Fruit fly (Drosophila melanogaster) whole organism, embryonic: ENCODE measurements around the gene CG32454.
A peak's percentile ranks its signal among the peaks of the same experiment; 100 is the strongest.

Source experiments
- BtbVII ChIP-seq: fragments of 200-800 bp; sonication (Bioruptor generic); optimal IDR thresholded peaks from 3 replicates; lab custom pipeline; 2017; ENCODE audit warnings: missing biosample characterization, mild to moderate bottlenecking, missing genetic modification characterization
- C15 ChIP-seq: fragments of 200-800 bp; sonication (Bioruptor generic); IDR thresholded peaks from 3 replicates; pipeline ENCODE4 v1.3.6; 2022; ENCODE audit warnings: missing biosample characterization, missing genetic modification characterization
- CG1024 ChIP-seq: fragments of 200-800 bp; sonication (Bioruptor generic); IDR thresholded peaks from 2 replicates; pipeline ENCODE4 v1.3.6; 2022; ENCODE audit warnings: missing biosample characterization, missing genetic modification characterization
- CG10267 ChIP-seq: fragments of 200-800 bp; sonication (Bioruptor generic); optimal IDR thresholded peaks from 2 replicates; lab custom pipeline; 2018; ENCODE audit warnings: missing biosample characterization, mild to moderate bottlenecking, missing genetic modification characterization, moderate library complexity
- CG10543 ChIP-seq: fragments of 200-800 bp; sonication (Bioruptor generic); optimal IDR thresholded peaks from 3 replicates; lab custom pipeline; 2017; ENCODE audit warnings: missing biosample characterization, mild to moderate bottlenecking, missing genetic modification characterization, moderate library complexity
- CG10654 ChIP-seq: fragments of 200-800 bp; sonication (Bioruptor generic); optimal IDR thresholded peaks from 2 replicates; lab custom pipeline; 2016; ENCODE audit warnings: missing biosample characterization, missing genetic modification characterization
- CG11504 ChIP-seq: fragments of 200-800 bp; sonication (Bioruptor generic); optimal IDR thresholded peaks from 3 replicates; lab custom pipeline; 2019; ENCODE audit warnings: missing biosample characterization, mild to moderate bottlenecking, missing genetic modification characterization, moderate library complexity
- CG11695 ChIP-seq: fragments of 200-800 bp; sonication (Bioruptor generic); IDR thresholded peaks from 3 replicates; pipeline ENCODE4 v1.3.6; 2022; ENCODE audit warnings: missing biosample characterization, missing genetic modification characterization
- CG14441 ChIP-seq: fragments of 200-800 bp; sonication (Bioruptor generic); IDR thresholded peaks from 2 replicates; pipeline ENCODE4 v1.3.6; 2022; ENCODE audit warnings: missing biosample characterization, missing genetic modification characterization
- CG15514 ChIP-seq: fragments of 200-800 bp; sonication (Bioruptor generic); optimal IDR thresholded peaks from 3 replicates; lab custom pipeline; 2017; ENCODE audit warnings: missing biosample characterization, missing genetic modification characterization, mild to moderate bottlenecking, moderate library complexity, missing genetic modification reagents
- CG17328 ChIP-seq: fragments of 200-800 bp; sonication (Bioruptor generic); IDR thresholded peaks from 2 replicates; pipeline ENCODE4 v1.3.6; 2022; ENCODE audit warnings: missing biosample characterization, missing genetic modification characterization
- CG17829 ChIP-seq: fragments of 200-800 bp; optimal IDR thresholded peaks from 2 replicates; lab custom pipeline; 2019; ENCODE audit warnings: missing biosample characterization, mild to moderate bottlenecking, missing genetic modification characterization, moderate library complexity
- CG31365 ChIP-seq: fragments of 200-800 bp; sonication (Bioruptor generic); optimal IDR thresholded peaks from 2 replicates; lab custom pipeline; 2018; ENCODE audit warnings: missing biosample characterization, mild to moderate bottlenecking, missing genetic modification characterization
- CG4360 ChIP-seq: fragments of 200-800 bp; sonication (Bioruptor generic); IDR thresholded peaks from 2 replicates; pipeline ENCODE4 v1.3.6; 2022; ENCODE audit warnings: missing biosample characterization, missing genetic modification characterization
- CG7556 ChIP-seq: fragments of 200-800 bp; sonication (Bioruptor generic); optimal IDR thresholded peaks from 2 replicates; lab custom pipeline; 2017; ENCODE audit warnings: missing biosample characterization, mild to moderate bottlenecking, missing genetic modification characterization
- CG7839 ChIP-seq: fragments of 200-800 bp; sonication (Bioruptor generic); optimal IDR thresholded peaks from 3 replicates; lab custom pipeline; 2018; ENCODE audit warnings: missing biosample characterization, mild to moderate bottlenecking, missing genetic modification characterization, moderate library complexity
- CG8924 ChIP-seq: fragments of 200-800 bp; optimal IDR thresholded peaks from 3 replicates; lab custom pipeline; 2019; ENCODE audit warnings: missing biosample characterization, mild to moderate bottlenecking, missing genetic modification characterization, moderate library complexity
- CG9932 ChIP-seq: fragments of 200-800 bp; sonication (Bioruptor generic); IDR thresholded peaks from 2 replicates; pipeline ENCODE4 v1.3.6; 2022; ENCODE audit warnings: missing biosample characterization, missing genetic modification characterization
- CHES-1-like ChIP-seq: fragments of 200-800 bp; sonication (Bioruptor generic); optimal IDR thresholded peaks from 2 replicates; lab custom pipeline; 2016; ENCODE audit warnings: missing biosample characterization, missing genetic modification characterization
- CrebB ChIP-seq: fragments of 200-800 bp; sonication (Bioruptor generic); optimal IDR thresholded peaks from 3 replicates; lab custom pipeline; 2018; ENCODE audit warnings: missing biosample characterization, mild to moderate bottlenecking, missing genetic modification characterization
- Dip2 ChIP-seq: fragments of 200-800 bp; sonication (Bioruptor generic); IDR thresholded peaks from 2 replicates; pipeline ENCODE4 v1.3.6; 2022; ENCODE audit warnings: missing biosample characterization, missing genetic modification characterization
- Dref ChIP-seq: fragments of 200-800 bp; sonication (Bioruptor generic); IDR thresholded peaks from 2 replicates; pipeline ENCODE4 v1.3.6; 2022; ENCODE audit warnings: missing biosample characterization, missing genetic modification characterization
- Eip74EF ChIP-seq, 2 experiments: fragments of 200-800 bp in 1 of 2; fragments of >200 bp in 1 of 2; sonication (Bioruptor generic) in 1 of 2; optimal IDR thresholded peaks; 2 replicates each; lab custom pipeline; 2017 to 2019; ENCODE audit warnings: missing biosample characterization in 2 of 2, missing genetic modification characterization in 2 of 2, mild to moderate bottlenecking in 1 of 2, moderate library complexity in 1 of 2
- MTF-1 ChIP-seq: fragments of 200-800 bp; sonication (Bioruptor generic); optimal IDR thresholded peaks from 2 replicates; lab custom pipeline; 2018; ENCODE audit warnings: missing biosample characterization, mild to moderate bottlenecking, missing genetic modification characterization, borderline replicate concordance
- Mrtf ChIP-seq: fragments of 200-800 bp; sonication (Bioruptor generic); IDR thresholded peaks from 3 replicates; pipeline ENCODE4 v1.3.6; 2022; ENCODE audit warnings: missing biosample characterization, missing genetic modification characterization
- Nf-YA ChIP-seq: fragments of 200-800 bp; sonication (Bioruptor generic); IDR thresholded peaks from 2 replicates; pipeline ENCODE4 v1.3.6; 2022; ENCODE audit warnings: missing biosample characterization, missing genetic modification characterization
- NfI ChIP-seq: fragments of 200-800 bp; sonication (Bioruptor generic); optimal IDR thresholded peaks from 3 replicates; lab custom pipeline; 2018; ENCODE audit warnings: missing biosample characterization, mild to moderate bottlenecking, missing genetic modification characterization, moderate library complexity
- Oaz ChIP-seq: fragments of 200-800 bp; sonication (Bioruptor generic); IDR thresholded peaks from 2 replicates; pipeline ENCODE4 v1.3.6; 2022; ENCODE audit warnings: missing biosample characterization, missing genetic modification characterization
- PHDP ChIP-seq: fragments of 200-800 bp; sonication (Bioruptor generic); optimal IDR thresholded peaks from 3 replicates; lab custom pipeline; 2018; ENCODE audit warnings: missing biosample characterization, mild to moderate bottlenecking, missing genetic modification characterization, moderate library complexity
- Stat92E ChIP-seq, 3 experiments: fragments of >200 bp in 2 of 3; fragments of 200-800 bp in 1 of 3; sonication (Bioruptor generic) in 1 of 3; optimal IDR thresholded peaks; 2 replicates each; lab custom pipeline; 2017 to 2019; ENCODE audit warnings: missing biosample characterization in 3 of 3, missing genetic modification characterization in 3 of 3, mild to moderate bottlenecking in 1 of 3, moderate library complexity in 1 of 3
- Usf ChIP-seq: fragments of 200-800 bp; sonication (Bioruptor generic); optimal IDR thresholded peaks from 2 replicates; lab custom pipeline; 2017; ENCODE audit warnings: missing genotype, missing biosample characterization, missing genetic modification characterization
- ab ChIP-seq: fragments of 200-800 bp; sonication (Bioruptor generic); optimal IDR thresholded peaks from 2 replicates; lab custom pipeline; 2016; ENCODE audit warnings: missing biosample characterization, missing genetic modification characterization
- ara ChIP-seq: fragments of 200-800 bp; sonication (Bioruptor generic); IDR thresholded peaks from 2 replicates; pipeline ENCODE4 v1.3.6; 2022; ENCODE audit warnings: missing biosample characterization, missing genetic modification characterization
- gem ChIP-seq: fragments of 200-800 bp; sonication (Bioruptor generic); optimal IDR thresholded peaks from 2 replicates; lab custom pipeline; 2019; ENCODE audit warnings: missing biosample characterization, mild to moderate bottlenecking, missing genetic modification characterization, moderate library complexity
- grn ChIP-seq: fragments of 200-800 bp; sonication (Bioruptor generic); optimal IDR thresholded peaks from 3 replicates; lab custom pipeline; 2017; ENCODE audit warnings: missing biosample characterization, missing genetic modification characterization
- ind ChIP-seq: fragments of 200-800 bp; sonication (Bioruptor generic); optimal IDR thresholded peaks from 3 replicates; lab custom pipeline; 2016; ENCODE audit warnings: missing biosample characterization, missing genetic modification characterization
- knrl ChIP-seq: fragments of 200-800 bp; sonication (Bioruptor generic); IDR thresholded peaks from 3 replicates; pipeline ENCODE4 v1.3.6; 2022; ENCODE audit warnings: missing biosample characterization, missing genetic modification characterization; ENCODE audit not compliant: partially characterized antibody
- p53 ChIP-seq: fragments of 200-800 bp; sonication (Bioruptor generic); optimal IDR thresholded peaks from 2 replicates; lab custom pipeline; 2016; ENCODE audit warnings: missing biosample characterization, missing genetic modification characterization
- repo ChIP-seq: fragments of 200-800 bp; sonication (Bioruptor generic); optimal IDR thresholded peaks from 2 replicates; lab custom pipeline; 2016; ENCODE audit warnings: missing biosample characterization, missing genetic modification characterization
- rib ChIP-seq: fragments of 200-800 bp; sonication (Bioruptor generic); IDR thresholded peaks from 2 replicates; pipeline ENCODE4 v1.3.6; 2022; ENCODE audit warnings: missing biosample characterization, missing genetic modification characterization
- shn ChIP-seq: fragments of 200-800 bp; sonication (Bioruptor generic); optimal IDR thresholded peaks from 3 replicates; lab custom pipeline; 2016; ENCODE audit warnings: missing biosample characterization, missing genetic modification characterization
- sna ChIP-seq: fragments of 200-800 bp; sonication (Bioruptor generic); IDR thresholded peaks from 2 replicates; pipeline ENCODE4 v1.3.6; 2022; ENCODE audit warnings: missing biosample characterization, missing genetic modification characterization; ENCODE audit not compliant: partially characterized antibody
- tio ChIP-seq: fragments of 200-800 bp; sonication (Bioruptor generic); optimal IDR thresholded peaks from 2 replicates; lab custom pipeline; 2017; ENCODE audit warnings: missing biosample characterization, missing genetic modification characterization, inconsistent platforms
- tx ChIP-seq: fragments of 200-800 bp; sonication (Bioruptor generic); optimal IDR thresholded peaks from 2 replicates; lab custom pipeline; 2016; ENCODE audit warnings: missing biosample characterization, missing genetic modification characterization
- unc-4 ChIP-seq: fragments of 200-800 bp; sonication (Bioruptor generic); IDR thresholded peaks from 2 replicates; pipeline ENCODE4 v1.3.6; 2022; ENCODE audit warnings: missing biosample characterization, missing genetic modification characterization; ENCODE audit not compliant: partially characterized antibody
- vfl ChIP-seq: fragments of 200-800 bp; sonication (Bioruptor generic); optimal IDR thresholded peaks from 2 replicates; lab custom pipeline; 2016; ENCODE audit warnings: missing biosample characterization, missing genetic modification characterization
- vnd ChIP-seq: fragments of 200-800 bp; sonication (Bioruptor generic); IDR thresholded peaks from 3 replicates; pipeline ENCODE4 v1.3.6; 2022; ENCODE audit warnings: missing biosample characterization, missing genetic modification characterization; ENCODE audit not compliant: partially characterized antibody
- zfh2 ChIP-seq: fragments of 200-800 bp; sonication (Bioruptor generic); optimal IDR thresholded peaks from 2 replicates; lab custom pipeline; 2016; ENCODE audit warnings: missing biosample characterization, missing genetic modification characterization

Gene CG32454

DNA sequence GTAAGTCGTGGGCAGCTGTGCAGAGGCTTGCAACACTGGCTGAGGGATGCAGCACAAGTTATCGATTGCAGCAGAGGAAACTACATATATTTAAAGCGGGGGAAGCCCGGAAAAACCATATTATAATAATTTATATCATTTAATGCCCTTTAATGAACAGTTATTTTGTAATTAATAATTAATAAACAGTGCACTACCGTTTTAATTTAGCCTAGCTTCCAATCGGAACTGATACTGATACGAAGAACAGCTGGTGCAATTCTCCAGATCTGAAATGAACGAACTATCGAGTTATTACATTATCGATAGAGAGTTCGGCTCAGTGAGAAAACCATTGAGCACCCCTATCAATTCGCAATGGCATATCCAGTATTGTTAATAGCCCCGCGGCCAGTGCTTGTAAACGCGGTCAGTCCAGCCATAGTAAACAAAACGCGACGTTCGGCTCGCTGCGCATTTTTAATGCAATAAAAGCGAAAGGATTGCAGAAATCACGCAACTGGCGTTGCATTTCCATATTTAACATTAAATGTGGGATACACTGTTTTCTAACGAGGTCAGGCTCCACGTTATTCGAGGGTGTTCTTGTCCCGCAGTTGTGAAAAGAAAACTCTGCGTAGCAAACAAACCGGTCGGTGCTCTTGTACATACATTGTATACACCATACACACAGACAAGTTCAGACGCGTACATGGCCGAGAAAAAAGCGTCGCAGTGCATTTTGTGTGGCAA, 12.0 kb downstream of the CG32454 start, which contains the start of gene CG7369 (continued):
- TF ChIP-seq Mrtf (GFP tag; lab: Robert Waterston, UW) = peak; percentile 70
- peak; percentile 91 for TF ChIP-seq CG15514 (GFP tag; lab: Kevin White, UChicago)
- no peak for TF ChIP-seq CG4360 (GFP tag; lab: Robert Waterston, UW)
- peak; percentile 63 for TF ChIP-seq CG17328 (GFP tag; lab: Robert Waterston, UW)
- peak; percentile 81 for TF ChIP-seq CG17829
- TF ChIP-seq repo (GFP tag; lab: Kevin White, UChicago) = peak; percentile 60
- peak; percentile 67 for TF ChIP-seq ara (GFP tag; lab: Robert Waterston, UW)
- peak; percentile 79 for TF ChIP-seq CHES-1-like (GFP tag; lab: Kevin White, UChicago)
- TF ChIP-seq CG11504 (tag; lab: Kevin White, UChicago) = peak; percentile 82
- TF ChIP-seq p53 (GFP tag; lab: Kevin White, UChicago) = peak; percentile 95
- peak; percentile 87 for TF ChIP-seq CG7556 (GFP tag; lab: Kevin White, UChicago)
- 0 out of 2 replicates have a peak, but pooled peaks have one; percentile 34 for TF ChIP-seq Nf-YA (GFP tag; lab: Robert Waterston, UW)
- peak; percentile 71 for TF ChIP-seq Dref (GFP tag; lab: Robert Waterston, UW)
- peak; percentile 91 for TF ChIP-seq CG10543
- TF ChIP-seq ind (GFP tag; lab: Kevin White, UChicago) = peak; percentile 90
- peak; percentile 66 for TF ChIP-seq PHDP
- TF ChIP-seq CG10267 (tag; lab: Kevin White, UChicago) = peak; percentile 100
- peak; percentile 43 for TF ChIP-seq ab
- TF ChIP-seq Oaz = peak; percentile 41; the same call in 1 of the 2 replicates
- peak; percentile 86 for TF ChIP-seq knrl (GFP tag; lab: Robert Waterston, UW)
- peak; percentile 75 for TF ChIP-seq CG11695 (GFP tag; lab: Robert Waterston, UW)
- peak; percentile 82 for TF ChIP-seq Usf (GFP tag; lab: Kevin White, UChicago)
- no peak; the same call in 1 of the 2 replicates for TF ChIP-seq CG1024 (GFP tag; lab: Robert Waterston, UW)
- TF ChIP-seq rib = peak; percentile 62
- peak; percentile 90 for TF ChIP-seq tio
- peak; percentile 69 for TF ChIP-seq shn (GFP tag; lab: Kevin White, UChicago)
- peak; percentile 68 for TF ChIP-seq CG14441 (GFP tag; lab: Robert Waterston, UW)
- TF ChIP-seq tx = peak; percentile 69
- peak; percentile 83 for TF ChIP-seq unc-4 (GFP tag; lab: Robert Waterston, UW)
- TF ChIP-seq Stat92E (GFP tag; optimal IDR thresholded peaks at IDR 0.05; lab: Kevin White, UChicago) = no peak
- peak; percentile 69; the same call in 2 of the 3 replicates for TF ChIP-seq vnd
- no peak for TF ChIP-seq Dip2 (GFP tag; lab: Robert Waterston, UW)
- TF ChIP-seq gem (tag; lab: Kevin White, UChicago) = peak; percentile 85
- peak; percentile 85 for TF ChIP-seq sna
- peak in 1 of 2 experiments; percentile 31 for TF ChIP-seq Eip74EF (GFP tag; optimal IDR thresholded peaks at IDR 0.05; lab: Kevin White, UChicago)
- peak; percentile 83 for TF ChIP-seq NfI (GFP tag; lab: Kevin White, UChicago)
- TF ChIP-seq CrebB (tag; lab: Kevin White, UChicago) = peak; percentile 1
- TF ChIP-seq CG10654 (GFP tag; lab: Kevin White, UChicago) = peak; percentile 78
- TF ChIP-seq CG9932 (GFP tag; lab: Robert Waterston, UW) = peak; percentile 91
- no peak for TF ChIP-seq CG31365 (tag; lab: Kevin White, UChicago)
- peak; percentile 89 for TF ChIP-seq zfh2 (GFP tag; lab: Kevin White, UChicago)
- TF ChIP-seq CG7839 (tag; lab: Kevin White, UChicago) = peak; percentile 75
- peak; percentile 81 for TF ChIP-seq BtbVII (GFP tag; lab: Kevin White, UChicago)
- peak; percentile 31 for TF ChIP-seq grn (GFP tag; lab: Kevin White, UChicago)
- no peak for TF ChIP-seq C15 (GFP tag; lab: Robert Waterston, UW)
- peak; percentile 84 for TF ChIP-seq vfl (GFP tag; lab: Kevin White, UChicago)
- peak; percentile 86 for TF ChIP-seq CG8924 (tag; lab: Kevin White, UChicago)
- peak; percentile 37 for TF ChIP-seq MTF-1 (GFP tag; lab: Kevin White, UChicago)
